Fruit fly (Drosophila melanogaster): ENCODE data around the gene IntS12.

DNA sequence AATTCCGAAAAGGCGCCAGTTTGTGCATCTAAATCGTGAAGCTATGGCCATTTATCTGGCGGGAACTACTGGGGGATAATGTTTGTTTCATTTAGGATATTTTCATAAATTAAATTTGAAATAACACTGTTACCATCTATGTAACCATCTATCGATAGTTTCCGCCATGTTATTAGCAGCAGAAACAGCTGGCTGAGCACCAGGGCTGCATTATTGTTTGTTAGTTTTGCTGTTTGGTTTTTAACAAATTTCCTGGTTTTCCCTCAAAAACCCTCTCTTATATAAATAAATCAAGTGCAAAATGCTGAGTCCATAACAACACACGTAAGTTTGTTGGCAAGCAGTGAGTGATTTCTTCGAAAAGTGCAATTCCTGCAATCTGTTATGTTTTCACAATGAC lies 13.3 kb downstream of the IntS12 start, which contains the start of gene CG5500:
- no peak for TF ChIP-seq Atf-2 (GFP tag; optimal IDR thresholded peaks at IDR 0.05)
- no peak for TF ChIP-seq CTCF (GFP tag; optimal IDR thresholded peaks at IDR 0.05)

Data from whole organism, embryonic.